Worm (Caenorhabditis elegans) whole organism, L4/young adult: ENCODE data around the gene F18A12.2.

Experiments used
- W03F9.2 ChIP-seq: fragments of 150-350 bp; optimal IDR thresholded peaks from 2 replicates; lab custom pipeline; 2014; ENCODE audit warnings: missing biosample characterization, missing genetic modification characterization
- dao-5 ChIP-seq: sonication (generic microtip); optimal IDR thresholded peaks from 2 replicates; lab custom pipeline; 2016; ENCODE audit warnings: missing genotype, missing genetic modification characterization, moderate library complexity, missing compliant biosample characterization
- him-1 ChIP-seq: sonication (generic microtip); optimal IDR thresholded peaks from 2 replicates; lab custom pipeline; 2016; ENCODE audit warnings: missing genotype, missing genetic modification reagents, missing genetic modification characterization, missing compliant biosample characterization

Gene F18A12.2

DNA sequence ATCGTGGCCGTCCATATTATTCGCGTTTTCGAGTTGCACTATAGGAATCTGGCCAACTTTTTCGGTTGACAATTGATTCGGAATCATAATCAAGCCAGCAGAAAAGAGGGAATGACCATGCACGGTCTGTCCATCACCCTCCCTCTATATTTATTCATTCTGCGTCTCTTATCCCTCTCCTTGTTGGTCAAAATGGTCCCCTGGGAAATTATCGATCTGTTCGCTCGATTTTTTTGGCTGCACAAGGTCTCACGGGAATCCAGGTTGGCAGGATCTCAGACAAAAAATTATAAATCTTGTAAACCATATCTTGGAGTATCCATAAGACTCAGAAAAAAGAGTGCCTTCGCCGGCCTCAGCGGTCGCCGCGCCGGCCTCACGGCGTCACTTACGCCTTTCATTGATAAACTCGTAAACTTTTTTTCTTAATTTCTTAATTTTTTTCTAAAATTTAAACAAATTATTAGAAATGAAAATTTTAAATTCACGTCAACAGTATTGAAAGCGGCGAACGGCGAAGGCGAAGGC, at the start of gene F18A12.2, which contains the start of gene F18A12.7:
F18A12.2 (plus strand) TSS at position 478 of the 528 bp plus-strand sequence.
F18A12.7 (minus strand) TSS at position 101 of the 528 bp plus-strand sequence.
- no peak for TF ChIP-seq him-1 (tag; lab: Kevin White, UChicago)
- TF ChIP-seq dao-5 (tag; lab: Kevin White, UChicago), result no peak

DNA sequence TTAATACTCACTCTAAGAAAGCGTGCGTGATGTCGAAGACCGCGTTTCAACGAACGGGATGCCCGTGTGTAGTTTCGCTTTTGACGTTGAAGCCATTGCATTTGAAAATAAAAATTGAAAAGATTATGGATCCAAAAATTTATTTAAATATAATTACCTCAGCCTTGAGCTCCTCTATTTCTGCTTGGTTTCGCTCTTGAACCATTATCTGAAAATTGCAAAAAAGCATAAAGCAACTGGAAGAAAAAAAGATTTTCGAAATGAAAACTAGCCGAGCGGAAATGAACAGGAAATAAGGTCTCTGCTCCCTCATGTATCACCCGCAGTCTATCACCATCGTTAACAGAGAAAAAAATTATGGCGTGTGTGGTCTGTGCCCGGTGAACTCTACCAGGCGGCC, 47.6 kb upstream of the F18A12.2 start, which contains the start of gene Y49F6C.6:
Y49F6C.6 (minus strand) TSS at position 101 of the 400 bp plus-strand sequence.
- no peak for TF ChIP-seq dao-5 (tag; lab: Kevin White, UChicago)
- TF ChIP-seq him-1 (tag; lab: Kevin White, UChicago), result no peak
- no peak for TF ChIP-seq W03F9.2

DNA sequence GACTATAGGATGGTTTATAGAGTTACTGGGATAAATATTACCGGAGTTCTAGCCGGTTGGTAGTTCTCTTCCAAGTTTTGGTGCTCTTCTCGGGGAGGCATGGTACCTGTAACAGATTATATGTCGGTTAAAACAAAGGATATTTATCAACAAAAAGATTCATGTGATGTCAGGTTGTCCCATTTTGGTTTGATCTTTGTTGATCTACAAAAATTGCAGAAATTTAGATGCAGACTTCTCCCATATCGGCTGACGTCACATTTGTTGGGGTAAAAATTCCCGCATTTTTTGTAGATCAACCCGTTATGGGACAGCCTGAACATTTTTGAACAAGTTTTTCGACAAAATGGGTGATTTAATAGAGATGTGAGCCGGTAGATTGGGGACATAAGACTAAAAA, 46.6 kb upstream of the F18A12.2 start, which contains the start of gene Y49F6C.7:
Y49F6C.7 (minus strand) TSS at position 101 of the 400 bp plus-strand sequence.
- no peak for TF ChIP-seq him-1 (tag; lab: Kevin White, UChicago)
- no peak for TF ChIP-seq dao-5 (tag; lab: Kevin White, UChicago)
- no peak for TF ChIP-seq W03F9.2

ce11 chrII:3370061-3370460, 44.6 kb upstream of the F18A12.2 start, which contains the start of gene Y49F6C.8:
Y49F6C.8 (minus strand) TSS chrII:3370111.
- TF ChIP-seq him-1 (tag; lab: Kevin White, UChicago), result no peak
- no peak for TF ChIP-seq W03F9.2
- no peak for TF ChIP-seq dao-5 (tag; lab: Kevin White, UChicago)

ce11 chrII:3371010-3371409, 43.6 kb upstream of the F18A12.2 start, which contains the start of gene bath-23:
bath-23 (plus strand) TSS chrII:3371310.
- no peak for TF ChIP-seq dao-5 (tag; lab: Kevin White, UChicago)
- TF ChIP-seq W03F9.2, result no peak
- no peak for TF ChIP-seq him-1 (tag; lab: Kevin White, UChicago)

- TF ChIP-seq him-1 (tag; lab: Kevin White, UChicago) (no peak), W03F9.2 (no peak), dao-5 (tag; lab: Kevin White, UChicago) (no peak)
These were observed 40.8 kb upstream of the F18A12.2 start for ce11 chrII:3373875-3374274.

DNA sequence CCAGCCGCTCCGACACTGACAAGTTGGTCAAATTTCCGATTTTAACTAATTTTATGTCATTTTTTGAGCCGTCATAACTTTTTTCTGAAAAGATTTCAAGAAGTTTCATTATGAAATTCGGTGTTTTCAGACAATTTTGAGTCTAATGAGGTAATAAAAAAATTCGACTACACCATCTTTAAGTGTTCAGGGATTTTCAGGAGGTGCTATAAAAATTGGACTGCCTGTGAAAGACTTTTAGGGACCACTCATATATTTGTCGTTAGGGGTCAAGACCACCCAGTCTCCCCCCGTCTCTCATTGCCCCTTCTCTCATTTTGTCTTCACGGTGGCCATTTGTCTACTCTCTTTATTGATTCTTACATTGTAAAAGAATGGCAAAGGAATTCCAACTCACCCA, 39.9 kb upstream of the F18A12.2 start, which contains the start of gene bath-10:
bath-10 (plus strand) TSS at position 301 of the 400 bp plus-strand sequence.
- TF ChIP-seq him-1 (tag; lab: Kevin White, UChicago), result no peak
- TF ChIP-seq W03F9.2, result no peak
- TF ChIP-seq dao-5 (tag; lab: Kevin White, UChicago), result no peak

DNA sequence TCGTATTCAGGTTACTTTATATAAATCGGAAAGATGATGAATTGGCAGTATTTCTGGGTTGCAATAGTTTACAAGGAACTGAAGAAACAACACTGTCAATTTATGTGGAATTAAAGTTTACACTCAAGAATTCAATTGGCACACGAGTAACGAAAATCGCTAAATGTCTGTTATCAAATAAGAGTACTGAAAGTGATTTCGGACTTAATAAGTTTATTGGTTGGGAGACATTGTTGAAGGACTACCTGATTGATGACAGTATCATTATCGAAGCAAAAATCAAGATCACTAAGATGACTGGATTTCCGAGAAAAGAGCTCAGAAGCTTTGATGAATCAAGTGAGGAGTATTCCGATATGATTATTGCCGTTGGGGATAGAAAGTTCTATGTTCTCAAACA, 39.4 kb upstream of the F18A12.2 start:
- TF ChIP-seq him-1 (tag; lab: Kevin White, UChicago) (no peak), W03F9.2 (no peak), dao-5 (tag; lab: Kevin White, UChicago) (no peak)

DNA sequence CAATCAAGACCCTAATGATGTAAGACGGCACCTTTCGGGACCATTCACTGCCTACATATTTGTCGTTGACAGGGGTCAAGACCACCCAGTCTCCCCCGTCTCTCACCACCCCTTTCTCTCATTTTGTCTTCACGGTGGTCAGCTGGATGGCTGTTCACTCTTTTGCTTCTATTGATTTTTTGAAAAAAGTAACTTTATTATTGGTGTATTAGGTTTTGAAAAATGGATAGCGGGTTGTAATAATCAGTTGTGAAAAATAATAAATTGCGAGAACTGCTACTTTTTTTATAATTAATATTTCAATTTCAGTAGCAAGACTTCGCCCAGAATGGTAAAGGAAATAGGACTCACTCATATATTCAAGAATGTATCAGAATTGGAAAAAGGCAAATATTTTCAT, 37.9 kb upstream of the F18A12.2 start, which contains the start of gene bath-9:
bath-9 (plus strand) TSS at position 301 of the 400 bp plus-strand sequence.
- TF ChIP-seq W03F9.2 (no peak), him-1 (tag; lab: Kevin White, UChicago) (no peak), dao-5 (tag; lab: Kevin White, UChicago) (no peak)

ce11 chrII:3378275-3378674, 36.4 kb upstream of the F18A12.2 start, which contains the start of gene Y49F6C.2:
Y49F6C.2 (plus strand) TSS chrII:3378575.
- no peak for TF ChIP-seq W03F9.2
- TF ChIP-seq him-1 (tag; lab: Kevin White, UChicago), result no peak
- TF ChIP-seq dao-5 (tag; lab: Kevin White, UChicago), result no peak

ce11 chrII:3381510-3381909, 33.1 kb upstream of the F18A12.2 start, which contains the start of gene T06D4.1:
T06D4.1 (plus strand) TSS chrII:3381830.
- no peak for TF ChIP-seq him-1 (tag; lab: Kevin White, UChicago)
- no peak for TF ChIP-seq W03F9.2
- TF ChIP-seq dao-5 (tag; lab: Kevin White, UChicago), result no peak

ce11 chrII:3383116-3383515, 31.5 kb upstream of the F18A12.2 start:
- TF ChIP-seq him-1 (tag; lab: Kevin White, UChicago) (no peak), W03F9.2 (no peak), dao-5 (tag; lab: Kevin White, UChicago) (no peak)

- TF ChIP-seq W03F9.2, result no peak
- TF ChIP-seq dao-5 (tag; lab: Kevin White, UChicago), result no peak
These were observed 28.9 kb upstream of the F18A12.2 start, which contains the start of gene T06D4.2 for ce11 chrII:3385736-3386135. T06D4.2 (minus strand) TSS chrII:3385905.

DNA sequence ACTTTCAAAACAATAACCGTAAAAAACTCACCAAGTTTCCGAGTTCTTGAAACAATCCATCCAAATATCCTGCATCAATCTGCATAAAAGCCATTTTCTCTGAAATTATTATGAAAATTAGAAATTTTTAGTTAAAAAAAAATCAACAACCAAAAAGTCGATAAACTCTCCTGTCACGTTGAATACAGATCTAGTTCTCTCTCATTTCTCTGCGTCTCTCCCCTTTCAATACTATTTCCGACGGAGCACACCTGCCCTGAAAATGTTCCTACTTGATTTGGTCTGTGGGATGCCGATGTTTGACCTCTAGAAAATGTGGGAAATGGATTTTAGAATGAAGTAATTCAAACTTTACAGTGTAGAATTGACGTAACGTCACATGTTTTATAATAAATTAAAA, 27.2 kb upstream of the F18A12.2 start, which contains the start of gene T06D4.6:
T06D4.6 (minus strand) TSS at position 101 of the 400 bp plus-strand sequence.
- TF ChIP-seq him-1 (tag; lab: Kevin White, UChicago), result no peak
